Fruit fly (Drosophila melanogaster): Measurements from ENCODE around the gene Eaf6.

DNA sequence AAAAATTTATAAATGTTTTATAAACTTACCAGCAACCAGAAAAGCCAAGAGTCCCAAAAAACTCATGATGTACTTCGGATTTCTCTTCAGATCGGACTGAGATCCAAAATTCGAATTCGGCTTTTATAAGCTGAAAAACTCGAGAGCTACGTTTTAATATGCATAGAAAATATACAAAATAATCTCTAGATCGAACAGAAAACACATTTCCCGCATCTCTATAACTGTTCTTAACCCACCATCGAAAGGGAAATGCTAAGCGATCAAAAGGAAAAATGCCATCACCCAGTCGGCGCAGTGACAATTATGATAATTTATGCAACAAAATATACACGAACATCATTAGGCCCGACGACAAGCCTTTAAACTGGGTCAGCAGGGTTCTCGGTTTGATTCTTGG is 8.5 kb downstream of the Eaf6 start, which contains the start of gene CG10591:
- no peak for TF ChIP-seq CG8478 (optimal IDR thresholded peaks at IDR 0.05)
- TF ChIP-seq CTCF (optimal IDR thresholded peaks at IDR 0.05), result no peak

All from S2 (cell line).